Fruit fly (Drosophila melanogaster): ENCODE data around the gene Cdlc2.

Gene Cdlc2

dm6 chr2L:1344071-1344470, at the start of gene Cdlc2, which contains the start of gene CG33922:
Gene Cdlc2, plus strand, starts transcription at chr2L:1344400.
Gene CG33922, minus strand, starts transcription at chr2L:1344171.
- TF ChIP-seq psq (optimal IDR thresholded peaks at IDR 0.05) (no peak), ttk (optimal IDR thresholded peaks at IDR 0.05) (no peak), Sin3A (optimal IDR thresholded peaks at IDR 0.05) (no peak), insv (optimal IDR thresholded peaks at IDR 0.05) (no peak), Myc (optimal IDR thresholded peaks at IDR 0.05) (no peak), h (optimal IDR thresholded peaks at IDR 0.05) (no peak)

dm6 chr2L:1312321-1312720, 31.9 kb upstream of the Cdlc2 start:
- TF ChIP-seq Myc (optimal IDR thresholded peaks at IDR 0.05) (no peak), ttk (optimal IDR thresholded peaks at IDR 0.05) (no peak), insv (optimal IDR thresholded peaks at IDR 0.05) (no peak), h (optimal IDR thresholded peaks at IDR 0.05) (no peak), psq (optimal IDR thresholded peaks at IDR 0.05) (no peak), Sin3A (optimal IDR thresholded peaks at IDR 0.05) (no peak)

- TF ChIP-seq ttk (optimal IDR thresholded peaks at IDR 0.05) = no peak
- TF ChIP-seq psq (optimal IDR thresholded peaks at IDR 0.05) = no peak
- TF ChIP-seq h (optimal IDR thresholded peaks at IDR 0.05) = no peak
- no peak for TF ChIP-seq insv (optimal IDR thresholded peaks at IDR 0.05)
- TF ChIP-seq Myc (optimal IDR thresholded peaks at IDR 0.05) = no peak
- TF ChIP-seq Sin3A (optimal IDR thresholded peaks at IDR 0.05) = no peak
Observed at dm6 chr2L:1315283-1315682, 28.9 kb upstream of the Cdlc2 start.

DNA sequence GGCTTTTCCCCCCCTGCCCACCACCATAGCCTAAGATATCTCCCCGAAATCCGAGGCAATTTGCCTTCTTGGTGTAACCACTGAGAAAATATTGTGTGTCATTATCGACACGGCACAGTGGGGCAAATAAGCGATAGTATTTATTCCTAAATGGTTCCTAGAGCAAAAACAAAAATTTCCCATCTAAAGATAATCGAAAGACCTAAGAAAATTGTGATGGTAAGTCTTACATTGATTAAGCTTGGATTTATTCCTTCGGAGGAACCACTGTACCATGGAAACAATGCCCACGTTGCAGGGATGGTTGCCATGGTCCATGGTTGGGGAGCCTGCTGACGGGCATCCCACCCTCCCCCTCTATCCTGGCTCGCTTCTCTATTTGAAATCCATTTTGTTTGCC, 27.8 kb upstream of the Cdlc2 start:
- no peak for TF ChIP-seq Myc (optimal IDR thresholded peaks at IDR 0.05)
- TF ChIP-seq h (optimal IDR thresholded peaks at IDR 0.05) = no peak
- TF ChIP-seq insv (optimal IDR thresholded peaks at IDR 0.05) = no peak
- TF ChIP-seq ttk (optimal IDR thresholded peaks at IDR 0.05) = no peak
- TF ChIP-seq Sin3A (optimal IDR thresholded peaks at IDR 0.05) = no peak
- no peak for TF ChIP-seq psq (optimal IDR thresholded peaks at IDR 0.05)

DNA sequence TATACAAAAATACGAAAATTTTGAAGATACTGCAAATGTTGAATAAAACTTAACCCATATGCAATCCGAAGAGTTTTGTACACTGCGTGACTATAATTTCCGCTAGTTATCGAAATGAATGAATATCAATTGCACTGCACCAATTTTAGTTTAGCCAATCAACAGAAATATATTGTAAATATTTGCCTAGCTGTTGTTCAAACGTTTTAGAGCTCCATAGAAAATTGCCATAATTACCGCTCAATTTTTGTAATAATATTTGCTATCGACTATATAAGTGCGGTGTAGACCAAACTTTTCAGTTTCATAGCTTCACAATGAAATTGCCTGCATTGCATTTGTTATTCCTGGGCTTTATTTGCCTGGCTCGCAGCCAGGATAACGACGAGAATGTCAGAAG, 15.3 kb upstream of the Cdlc2 start, which contains the start of gene a5:
Gene a5 (plus strand): TSS at position 301 of the 400 bp plus-strand sequence.
- no peak for TF ChIP-seq insv (optimal IDR thresholded peaks at IDR 0.05)
- TF ChIP-seq Sin3A (optimal IDR thresholded peaks at IDR 0.05) = no peak
- no peak for TF ChIP-seq h (optimal IDR thresholded peaks at IDR 0.05)
- no peak for TF ChIP-seq psq (optimal IDR thresholded peaks at IDR 0.05)
- no peak for TF ChIP-seq ttk (optimal IDR thresholded peaks at IDR 0.05)
- TF ChIP-seq Myc (optimal IDR thresholded peaks at IDR 0.05) = no peak

dm6 chr2L:1333828-1334227, 10.4 kb upstream of the Cdlc2 start, which contains the start of gene CG5440:
Gene CG5440, plus strand, starts transcription at chr2L:1334128.
- TF ChIP-seq ttk (optimal IDR thresholded peaks at IDR 0.05) (no peak), Sin3A (optimal IDR thresholded peaks at IDR 0.05) (no peak), Myc (optimal IDR thresholded peaks at IDR 0.05) (no peak), h (optimal IDR thresholded peaks at IDR 0.05) (no peak), insv (optimal IDR thresholded peaks at IDR 0.05) (no peak), psq (optimal IDR thresholded peaks at IDR 0.05) (no peak)

DNA sequence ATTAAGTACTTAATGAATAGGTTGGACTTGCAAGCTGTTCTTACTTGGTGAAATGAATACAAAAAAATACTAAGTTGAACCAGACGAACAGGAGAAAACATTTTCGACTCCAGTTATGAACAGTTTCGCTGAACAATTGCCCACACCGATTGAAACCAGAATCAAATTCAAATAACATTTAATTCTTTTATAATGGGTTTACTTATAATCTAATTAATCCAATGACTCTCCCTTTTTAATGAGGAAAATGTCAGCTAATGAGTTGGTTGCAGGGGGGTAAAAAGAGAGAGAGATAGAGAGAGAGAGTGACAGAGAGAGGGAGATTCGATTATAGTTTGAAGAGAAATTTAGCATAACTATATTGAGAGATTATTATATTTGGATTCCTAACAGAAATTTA, 2.2 kb upstream of the Cdlc2 start, which contains the start of gene CG33923:
Gene CG33923 (minus strand): TSS at position 101 of the 400 bp plus-strand sequence.
- TF ChIP-seq ttk (optimal IDR thresholded peaks at IDR 0.05) (no peak), h (optimal IDR thresholded peaks at IDR 0.05) (no peak), psq (optimal IDR thresholded peaks at IDR 0.05) (no peak), insv (optimal IDR thresholded peaks at IDR 0.05) (no peak), Sin3A (optimal IDR thresholded peaks at IDR 0.05) (no peak), Myc (optimal IDR thresholded peaks at IDR 0.05) (no peak)

DNA sequence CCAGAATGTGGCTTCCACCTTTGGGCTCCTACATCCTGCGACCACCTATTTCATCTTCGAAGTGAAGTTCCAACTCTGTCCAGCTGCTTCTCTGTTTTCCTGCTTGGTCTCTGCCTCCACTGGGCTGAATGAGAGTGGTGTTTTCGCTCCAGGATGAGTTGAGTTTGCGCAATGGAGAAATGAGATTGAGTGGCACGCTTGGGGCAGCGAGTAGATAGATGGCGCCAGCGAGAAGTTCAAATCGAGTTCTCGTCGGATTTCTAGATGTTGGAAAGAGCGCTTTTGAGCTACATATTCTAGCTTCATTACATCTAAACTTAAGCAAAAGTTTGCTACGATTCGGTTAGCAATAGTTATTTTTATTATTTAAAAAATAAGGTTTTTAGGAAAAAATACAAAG, 1.8 kb downstream of the Cdlc2 start:
- no peak for TF ChIP-seq Myc (optimal IDR thresholded peaks at IDR 0.05)
- TF ChIP-seq insv (optimal IDR thresholded peaks at IDR 0.05) = no peak
- no peak for TF ChIP-seq ttk (optimal IDR thresholded peaks at IDR 0.05)
- no peak for TF ChIP-seq psq (optimal IDR thresholded peaks at IDR 0.05)
- no peak for TF ChIP-seq h (optimal IDR thresholded peaks at IDR 0.05)
- TF ChIP-seq Sin3A (optimal IDR thresholded peaks at IDR 0.05) = no peak

DNA sequence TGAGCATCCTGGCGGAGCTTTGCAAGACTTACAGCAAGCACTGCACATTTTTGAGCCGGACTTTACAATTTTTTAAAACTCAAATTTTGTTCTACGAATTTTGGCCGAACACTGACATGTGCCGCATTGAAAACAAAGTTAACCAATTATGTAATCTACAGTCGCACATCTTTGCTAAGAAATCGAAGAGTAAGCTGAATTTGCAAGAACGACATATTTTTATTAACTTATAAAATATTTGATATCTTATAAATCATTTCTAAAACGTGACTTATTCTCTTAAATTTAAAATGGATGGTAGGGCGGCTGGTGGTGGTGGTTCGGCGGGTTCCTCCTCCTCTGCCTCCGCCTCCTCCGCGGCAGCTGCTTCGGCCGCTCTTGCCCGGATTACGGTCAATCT, 8.6 kb downstream of the Cdlc2 start, which contains the start of gene CG5556:
Gene CG5556 (minus strand): TSS at position 101 of the 400 bp plus-strand sequence.
- TF ChIP-seq psq (optimal IDR thresholded peaks at IDR 0.05) (no peak), Myc (optimal IDR thresholded peaks at IDR 0.05) (no peak), insv (optimal IDR thresholded peaks at IDR 0.05) (no peak), h (optimal IDR thresholded peaks at IDR 0.05) (no peak), ttk (optimal IDR thresholded peaks at IDR 0.05) (no peak), Sin3A (optimal IDR thresholded peaks at IDR 0.05) (no peak)

DNA sequence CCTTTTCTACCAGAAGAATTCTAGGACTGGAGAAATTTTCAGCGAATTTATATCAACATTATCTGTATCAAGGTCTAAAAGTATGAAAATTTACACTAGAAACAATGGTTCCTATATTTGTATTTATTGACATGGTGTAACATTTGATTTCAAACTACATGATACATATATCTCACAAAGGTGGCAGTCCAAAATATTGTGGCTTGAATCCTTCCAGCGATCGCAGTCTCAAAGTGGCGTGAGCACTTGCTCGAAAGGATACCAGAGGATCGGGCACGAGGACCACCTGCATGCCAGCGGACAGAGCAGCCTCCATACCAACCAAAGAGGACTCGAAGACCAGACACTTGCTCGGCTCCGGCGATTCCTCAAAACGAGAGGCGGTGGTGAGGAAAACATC, 9.8 kb downstream of the Cdlc2 start, which contains the start of gene CG5561:
Gene CG5561 (minus strand): TSS at position 101 of the 400 bp plus-strand sequence.
- TF ChIP-seq psq (optimal IDR thresholded peaks at IDR 0.05) (no peak), insv (optimal IDR thresholded peaks at IDR 0.05) (no peak), ttk (optimal IDR thresholded peaks at IDR 0.05) (no peak)

DNA sequence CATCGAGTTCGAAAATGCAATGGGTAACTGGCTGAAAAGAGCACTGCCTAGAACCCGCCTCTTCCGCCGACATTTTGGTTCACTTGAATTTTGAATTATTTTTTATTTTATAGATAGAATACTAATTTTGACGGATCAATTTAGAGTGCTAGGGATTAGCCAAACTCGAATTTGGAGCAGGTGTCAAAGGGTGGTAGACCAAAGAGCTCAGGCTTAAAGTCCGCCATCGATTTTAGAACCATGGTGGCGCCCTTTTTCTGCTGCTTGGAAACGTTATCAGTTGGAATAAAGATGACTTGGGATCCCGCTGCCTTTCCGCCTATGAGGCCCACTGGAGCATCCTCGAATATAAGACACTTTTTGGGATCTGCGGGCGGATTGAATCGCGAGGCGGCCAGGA, 10.6 kb downstream of the Cdlc2 start, which contains the start of gene CG31924:
Gene CG31924 (minus strand): TSS at position 101 of the 400 bp plus-strand sequence.
- TF ChIP-seq h (optimal IDR thresholded peaks at IDR 0.05) (no peak), psq (optimal IDR thresholded peaks at IDR 0.05) (no peak), insv (optimal IDR thresholded peaks at IDR 0.05) (no peak), ttk (optimal IDR thresholded peaks at IDR 0.05) (no peak), Myc (optimal IDR thresholded peaks at IDR 0.05) (no peak), Sin3A (optimal IDR thresholded peaks at IDR 0.05) (no peak)

- no peak for TF ChIP-seq ttk (optimal IDR thresholded peaks at IDR 0.05)
- TF ChIP-seq h (optimal IDR thresholded peaks at IDR 0.05) = no peak
- no peak for TF ChIP-seq insv (optimal IDR thresholded peaks at IDR 0.05)
- no peak for TF ChIP-seq Sin3A (optimal IDR thresholded peaks at IDR 0.05)
- no peak for TF ChIP-seq Myc (optimal IDR thresholded peaks at IDR 0.05)
- TF ChIP-seq psq (optimal IDR thresholded peaks at IDR 0.05) = no peak
Observed at dm6 chr2L:1355824-1356223, 11.6 kb downstream of the Cdlc2 start, which contains the start of gene CG5565. Gene CG5565, minus strand, starts transcription at chr2L:1355924.

- TF ChIP-seq ttk (optimal IDR thresholded peaks at IDR 0.05) (no peak), Sin3A (optimal IDR thresholded peaks at IDR 0.05) (no peak), psq (optimal IDR thresholded peaks at IDR 0.05) (no peak), h (optimal IDR thresholded peaks at IDR 0.05) (no peak), insv (optimal IDR thresholded peaks at IDR 0.05) (no peak), Myc (optimal IDR thresholded peaks at IDR 0.05) (no peak)
Observed at dm6 chr2L:1359690-1360089, 15.5 kb downstream of the Cdlc2 start, which contains the start of gene CG31659. Gene CG31659, minus strand, starts transcription at chr2L:1359790.

Measured in Kc167 (cell line).